Fruit fly (Drosophila melanogaster) whole organism, embryonic: Measurements from ENCODE around the gene CG8066.

Source experiments
- Ada2b ChIP-seq: fragments of 200-800 bp; sonication (Bioruptor generic); IDR thresholded peaks from 2 replicates; pipeline ENCODE4 v1.3.6; 2022; ENCODE audit warnings: missing biosample characterization, missing genetic modification characterization
- Antp ChIP-seq: fragments of 200-800 bp; sonication (Bioruptor generic); optimal IDR thresholded peaks from 3 replicates; lab custom pipeline; 2016; ENCODE audit warnings: missing biosample characterization, missing genetic modification characterization
- CG1024 ChIP-seq: fragments of 200-800 bp; sonication (Bioruptor generic); IDR thresholded peaks from 2 replicates; pipeline ENCODE4 v1.3.6; 2022; ENCODE audit warnings: missing biosample characterization, missing genetic modification characterization
- CG10366 ChIP-seq: fragments of 200-800 bp; sonication (Bioruptor generic); IDR thresholded peaks from 2 replicates; pipeline ENCODE4 v1.3.6; 2022; ENCODE audit warnings: missing biosample characterization, missing genetic modification characterization
- CG10431 ChIP-seq: fragments of 200-800 bp; sonication (Bioruptor generic); optimal IDR thresholded peaks from 3 replicates; lab custom pipeline; 2018; ENCODE audit warnings: missing biosample characterization, mild to moderate bottlenecking, missing genetic modification characterization
- CG10565 ChIP-seq: fragments of 200-800 bp; sonication (Bioruptor generic); optimal IDR thresholded peaks from 3 replicates; lab custom pipeline; 2016; ENCODE audit warnings: missing biosample characterization, mild to moderate bottlenecking, missing genetic modification characterization
- CG11504 ChIP-seq: fragments of 200-800 bp; sonication (Bioruptor generic); optimal IDR thresholded peaks from 3 replicates; lab custom pipeline; 2019; ENCODE audit warnings: missing biosample characterization, mild to moderate bottlenecking, missing genetic modification characterization, moderate library complexity
- CG12104 ChIP-seq: fragments of 200-800 bp; sonication (Bioruptor generic); optimal IDR thresholded peaks from 3 replicates; lab custom pipeline; 2016; ENCODE audit warnings: missing biosample characterization, missing genetic modification characterization
- CG1233 ChIP-seq: fragments of 200-800 bp; sonication (Bioruptor generic); optimal IDR thresholded peaks from 4 replicates; lab custom pipeline; 2018; ENCODE audit warnings: missing biosample characterization, mild to moderate bottlenecking, missing genetic modification characterization
- CG12744 ChIP-seq: fragments of 200-800 bp; sonication (Bioruptor generic); optimal IDR thresholded peaks from 2 replicates; lab custom pipeline; 2016; ENCODE audit warnings: missing biosample characterization, missing genetic modification characterization
- CG12769 ChIP-seq: fragments of 200-800 bp; sonication (Bioruptor generic); optimal IDR thresholded peaks from 2 replicates; lab custom pipeline; 2019; ENCODE audit warnings: missing biosample characterization, mild to moderate bottlenecking, missing genetic modification characterization, moderate library complexity
- CG12942 ChIP-seq: fragments of 200-800 bp; sonication (Bioruptor generic); optimal IDR thresholded peaks from 3 replicates; lab custom pipeline; 2016; ENCODE audit warnings: missing biosample characterization, missing genetic modification characterization
- CG13123 ChIP-seq: fragments of 200-800 bp; sonication (Bioruptor generic); optimal IDR thresholded peaks from 2 replicates; lab custom pipeline; 2016; ENCODE audit warnings: missing biosample characterization, missing genetic modification characterization
- CG13287 ChIP-seq: fragments of 200-800 bp; sonication (Bioruptor generic); IDR thresholded peaks from 2 replicates; pipeline ENCODE4 v1.3.6; 2022; ENCODE audit warnings: missing biosample characterization, missing genetic modification characterization; ENCODE audit not compliant: partially characterized antibody
- CG15269 ChIP-seq: fragments of 200-800 bp; sonication (Bioruptor generic); optimal IDR thresholded peaks from 2 replicates; lab custom pipeline; 2018; ENCODE audit warnings: missing biosample characterization, mild to moderate bottlenecking, missing genetic modification characterization, moderate library complexity
- CG18599 ChIP-seq: fragments of 200-800 bp; sonication (Bioruptor generic); optimal IDR thresholded peaks from 3 replicates; lab custom pipeline; 2017; ENCODE audit warnings: missing biosample characterization, missing genetic modification characterization, mild to moderate bottlenecking, moderate library complexity, missing genetic modification reagents
- CG2116 ChIP-seq: fragments of 200-800 bp; sonication (Bioruptor generic); optimal IDR thresholded peaks from 3 replicates; lab custom pipeline; 2018; ENCODE audit warnings: missing biosample characterization, mild to moderate bottlenecking, missing genetic modification characterization
- CG2678 ChIP-seq: fragments of 200-800 bp; sonication (Bioruptor generic); optimal IDR thresholded peaks from 3 replicates; lab custom pipeline; 2019; ENCODE audit warnings: missing biosample characterization, mild to moderate bottlenecking, missing genetic modification characterization, moderate library complexity
- CG2712 ChIP-seq: fragments of 200-800 bp; optimal IDR thresholded peaks from 3 replicates; lab custom pipeline; 2019; ENCODE audit warnings: missing biosample characterization, mild to moderate bottlenecking, missing genetic modification characterization, moderate library complexity
- CG30020 ChIP-seq: fragments of 200-800 bp; optimal IDR thresholded peaks from 2 replicates; lab custom pipeline; 2019; ENCODE audit warnings: missing biosample characterization, mild to moderate bottlenecking, missing genetic modification characterization, moderate library complexity
- CG3847 ChIP-seq: fragments of 200-800 bp; sonication (Bioruptor generic); IDR thresholded peaks from 2 replicates; pipeline ENCODE4 v1.3.6; 2022; ENCODE audit warnings: missing biosample characterization, missing genetic modification characterization
- CG4617 ChIP-seq: fragments of 200-800 bp; sonication (Bioruptor generic); optimal IDR thresholded peaks from 3 replicates; lab custom pipeline; 2016; ENCODE audit warnings: missing biosample characterization, missing genetic modification characterization, borderline replicate concordance
- CG6689 ChIP-seq: fragments of 200-800 bp; sonication (Bioruptor generic); IDR thresholded peaks from 2 replicates; pipeline ENCODE4 v1.3.6; 2022; ENCODE audit warnings: missing biosample characterization, missing genetic modification characterization
- CG6854 ChIP-seq: fragments of 200-800 bp; sonication (Bioruptor generic); optimal IDR thresholded peaks from 3 replicates; lab custom pipeline; 2017; ENCODE audit warnings: missing biosample characterization, mild to moderate bottlenecking, missing genetic modification characterization
- CG7839 ChIP-seq: fragments of 200-800 bp; sonication (Bioruptor generic); optimal IDR thresholded peaks from 3 replicates; lab custom pipeline; 2018; ENCODE audit warnings: missing biosample characterization, mild to moderate bottlenecking, missing genetic modification characterization, moderate library complexity
- CG8089 ChIP-seq: fragments of 200-800 bp; sonication (Bioruptor generic); optimal IDR thresholded peaks from 3 replicates; lab custom pipeline; 2016; ENCODE audit warnings: missing biosample characterization, missing genetic modification characterization
- CG9609 ChIP-seq: fragments of 200-800 bp; sonication (Bioruptor generic); optimal IDR thresholded peaks from 3 replicates; lab custom pipeline; 2016; ENCODE audit warnings: missing biosample characterization, missing genetic modification characterization
- CG9932 ChIP-seq: fragments of 200-800 bp; sonication (Bioruptor generic); IDR thresholded peaks from 2 replicates; pipeline ENCODE4 v1.3.6; 2022; ENCODE audit warnings: missing biosample characterization, missing genetic modification characterization
- Camta ChIP-seq: fragments of 200-800 bp; sonication (Bioruptor generic); optimal IDR thresholded peaks from 2 replicates; lab custom pipeline; 2016; ENCODE audit warnings: missing biosample characterization, missing genetic modification characterization
- D19A ChIP-seq: fragments of 200-800 bp; optimal IDR thresholded peaks from 3 replicates; lab custom pipeline; 2019; ENCODE audit warnings: missing biosample characterization, mild to moderate bottlenecking, missing genetic modification characterization, moderate library complexity
- E2f2 ChIP-seq: fragments of 200-800 bp; sonication (Bioruptor generic); IDR thresholded peaks from 2 replicates; pipeline ENCODE4 v1.3.6; 2022; ENCODE audit warnings: missing biosample characterization, missing genetic modification characterization
- Ets65A ChIP-seq: fragments of 200-800 bp; sonication (Bioruptor generic); peaks from one replicate; lab custom pipeline; 2016; ENCODE audit warnings: missing biosample characterization, missing genetic modification characterization
- Hsf ChIP-seq: fragments of 200-800 bp; sonication (Bioruptor generic); optimal IDR thresholded peaks from 3 replicates; lab custom pipeline; 2016; ENCODE audit warnings: missing biosample characterization, missing genetic modification characterization
- MESR4 ChIP-seq: fragments of 200-800 bp; sonication (Bioruptor generic); optimal IDR thresholded peaks from 2 replicates; lab custom pipeline; 2018; ENCODE audit warnings: missing biosample characterization, mild to moderate bottlenecking, missing genetic modification characterization, moderate library complexity
- Ptx1 ChIP-seq: fragments of 200-800 bp; sonication (Bioruptor generic); IDR thresholded peaks from 2 replicates; pipeline ENCODE4 v1.3.6; 2022; ENCODE audit warnings: missing biosample characterization, missing genetic modification characterization
- Rfx ChIP-seq: fragments of 200-800 bp; sonication (Bioruptor generic); IDR thresholded peaks from 2 replicates; pipeline ENCODE4 v1.3.6; 2022; ENCODE audit warnings: missing biosample characterization, missing genetic modification characterization
- Spps ChIP-seq: fragments of 200-800 bp; sonication (Bioruptor generic); optimal IDR thresholded peaks from 2 replicates; lab custom pipeline; 2018; ENCODE audit warnings: missing biosample characterization, mild to moderate bottlenecking, missing genetic modification characterization
- chinmo ChIP-seq: fragments of 200-800 bp; sonication (Bioruptor generic); IDR thresholded peaks from 4 replicates; pipeline ENCODE4 v1.3.6; 2022; ENCODE audit warnings: missing biosample characterization, missing genetic modification characterization; ENCODE audit not compliant: partially characterized antibody
- chm ChIP-seq: fragments of 200-800 bp; sonication (Bioruptor generic); IDR thresholded peaks from 2 replicates; pipeline ENCODE4 v1.3.6; 2022; ENCODE audit warnings: missing biosample characterization, missing genetic modification characterization
- dimm ChIP-seq: fragments of 200-800 bp; sonication (Bioruptor generic); IDR thresholded peaks from 2 replicates; pipeline ENCODE4 v1.3.6; 2022; ENCODE audit warnings: missing biosample characterization, missing genetic modification characterization
- dm ChIP-seq: fragments of 200-800 bp; sonication (Bioruptor generic); optimal IDR thresholded peaks from 3 replicates; lab custom pipeline; 2016; ENCODE audit warnings: missing biosample characterization, missing genetic modification characterization
- dmrt99B ChIP-seq: fragments of 200-800 bp; sonication (Bioruptor generic); optimal IDR thresholded peaks from 2 replicates; lab custom pipeline; 2018; ENCODE audit warnings: missing biosample characterization, mild to moderate bottlenecking, missing genetic modification characterization, moderate library complexity
- dysf ChIP-seq: fragments of 200-800 bp; sonication (Bioruptor generic); IDR thresholded peaks from 3 replicates; pipeline ENCODE4 v1.3.6; 2022; ENCODE audit warnings: missing biosample characterization, missing genetic modification characterization
- fd102C ChIP-seq: fragments of 200-800 bp; sonication (Bioruptor generic); optimal IDR thresholded peaks from 2 replicates; lab custom pipeline; 2018; ENCODE audit warnings: missing biosample characterization, mild to moderate bottlenecking, missing genetic modification characterization, moderate library complexity
- gem ChIP-seq: fragments of 200-800 bp; sonication (Bioruptor generic); optimal IDR thresholded peaks from 2 replicates; lab custom pipeline; 2019; ENCODE audit warnings: missing biosample characterization, mild to moderate bottlenecking, missing genetic modification characterization, moderate library complexity
- grau ChIP-seq: fragments of 200-800 bp; optimal IDR thresholded peaks from 3 replicates; lab custom pipeline; 2019; ENCODE audit warnings: missing biosample characterization, mild to moderate bottlenecking, missing genetic modification characterization, moderate library complexity
- h ChIP-seq: fragments of >200 bp; optimal IDR thresholded peaks from 2 replicates; lab custom pipeline; 2017
- lilli ChIP-seq: fragments of 200-800 bp; sonication (Bioruptor generic); optimal IDR thresholded peaks from 3 replicates; lab custom pipeline; 2016; ENCODE audit warnings: missing biosample characterization, missing genetic modification characterization
- otp ChIP-seq: fragments of 200-800 bp; sonication (Bioruptor generic); IDR thresholded peaks from 3 replicates; pipeline ENCODE4, ENCODE4 v1.3.6; 2022; ENCODE audit warnings: missing biosample characterization, missing genetic modification characterization
- repo ChIP-seq: fragments of 200-800 bp; sonication (Bioruptor generic); optimal IDR thresholded peaks from 2 replicates; lab custom pipeline; 2016; ENCODE audit warnings: missing biosample characterization, missing genetic modification characterization
- row ChIP-seq: fragments of 200-800 bp; sonication (Bioruptor generic); IDR thresholded peaks from 3 replicates; pipeline ENCODE4 v1.3.6; 2022; ENCODE audit warnings: missing biosample characterization, missing genetic modification characterization
- sens-2 ChIP-seq: fragments of 200-800 bp; sonication (Bioruptor generic); IDR thresholded peaks from 2 replicates; pipeline ENCODE4 v1.3.6; 2022; ENCODE audit warnings: missing biosample characterization, missing genetic modification characterization
- unpg ChIP-seq: fragments of 200-800 bp; sonication (Bioruptor generic); optimal IDR thresholded peaks from 3 replicates; lab custom pipeline; 2018; ENCODE audit warnings: missing biosample characterization, mild to moderate bottlenecking, missing genetic modification characterization, moderate library complexity

Gene CG8066

DNA sequence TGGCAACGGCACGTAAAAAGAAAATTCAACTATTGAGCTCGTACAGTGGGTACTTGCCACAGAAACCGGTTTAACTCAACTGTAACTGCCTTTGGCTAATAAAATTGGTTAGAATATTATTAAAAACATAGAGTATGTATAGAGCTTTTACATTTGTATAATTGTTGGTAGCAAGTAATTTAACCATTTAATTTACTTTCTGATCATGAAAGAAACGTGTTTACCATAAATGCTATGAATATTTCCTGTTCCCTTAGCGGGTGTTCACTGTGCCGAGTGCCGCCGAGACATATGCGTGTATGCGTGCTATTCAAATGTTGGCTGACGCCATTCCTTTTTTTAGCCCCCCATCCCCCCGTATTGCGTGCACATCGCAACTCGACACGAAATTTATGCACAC is 19.9 kb downstream of the CG8066 start:
- TF ChIP-seq CG18599 (GFP tag; lab: Kevin White, UChicago) (peak; percentile 50), CG13287 (no peak), dimm (GFP tag; lab: Robert Waterston, UW) (no peak), h (no peak), CG15269 (tag; lab: Kevin White, UChicago) (peak; percentile 22), Camta (GFP tag; lab: Kevin White, UChicago) (no peak), CG13123 (GFP tag; lab: Kevin White, UChicago) (no peak), CG2678 (peak; percentile 22), CG12744 (GFP tag; lab: Kevin White, UChicago) (no peak), chm (GFP tag; lab: Robert Waterston, UW) (no peak), CG12104 (GFP tag; lab: Kevin White, UChicago) (no peak), Spps (tag; lab: Kevin White, UChicago) (no peak), unpg (GFP tag; lab: Kevin White, UChicago) (no peak), CG10366 (GFP tag; lab: Robert Waterston, UW) (no peak), CG4617 (GFP tag; lab: Kevin White, UChicago) (no peak), fd102C (GFP tag; lab: Kevin White, UChicago) (no peak), CG6854 (GFP tag; lab: Kevin White, UChicago) (no peak), CG9932 (GFP tag; lab: Robert Waterston, UW) (peak; percentile 32; the same call in 1 of the 2 replicates), CG30020 (tag; lab: Kevin White, UChicago) (no peak), dm (GFP tag; lab: Kevin White, UChicago) (no peak), CG9609 (no peak), otp (GFP tag; lab: Robert Waterston, UW) (no peak), Ets65A (GFP tag; lab: Kevin White, UChicago) (no peak), CG2116 (GFP tag; lab: Kevin White, UChicago) (no peak), CG6689 (no peak), CG8089 (GFP tag; lab: Kevin White, UChicago) (no peak), chinmo (no peak), CG7839 (tag; lab: Kevin White, UChicago) (peak; percentile 16), Hsf (GFP tag; lab: Kevin White, UChicago) (no peak), grau (peak; percentile 66), repo (no peak), Antp (GFP tag; lab: Kevin White, UChicago) (no peak), CG3847 (no peak), dmrt99B (tag; lab: Kevin White, UChicago) (peak; percentile 20), CG1024 (GFP tag; lab: Robert Waterston, UW) (no peak), dysf (GFP tag; lab: Robert Waterston, UW) (0 out of 3 replicates have a peak, but pooled peaks have one; percentile 27), Rfx (GFP tag; lab: Robert Waterston, UW) (no peak), CG11504 (tag; lab: Kevin White, UChicago) (peak; percentile 28), CG10431 (GFP tag; lab: Kevin White, UChicago) (no peak), D19A (tag; lab: Kevin White, UChicago) (no peak), MESR4 (GFP tag; lab: Kevin White, UChicago) (no peak), CG1233 (GFP tag; lab: Kevin White, UChicago) (no peak), CG12942 (GFP tag; lab: Kevin White, UChicago) (no peak), gem (tag; lab: Kevin White, UChicago) (peak; percentile 9), CG10565 (GFP tag; lab: Kevin White, UChicago) (no peak), CG2712 (no peak), E2f2 (no peak), CG12769 (no peak), Ptx1 (GFP tag; lab: Robert Waterston, UW) (no peak), lilli (GFP tag; lab: Kevin White, UChicago) (peak; percentile 16), Ada2b (peak; percentile 27; the same call in 1 of the 2 replicates), row (peak; percentile 62), sens-2 (no peak)
